Worm (Caenorhabditis elegans) whole organism, midembryonic: ENCODE data around the gene skr-17.

ENCODE experiments used
- T22C8.4 ChIP-seq: fragments of 200-800 bp; sonication (Bioruptor generic); IDR thresholded peaks from 2 replicates; pipeline ENCODE4 v1.3.6; 2022; ENCODE audit warnings: missing genetic modification characterization, missing compliant biosample characterization
- cog-1 ChIP-seq: sonication (generic microtip); optimal IDR thresholded peaks from 2 replicates; lab custom pipeline; 2016; ENCODE audit warnings: missing genetic modification characterization, missing compliant biosample characterization
- flt-1 ChIP-seq: fragments of 200-800 bp; sonication (Bioruptor generic); IDR thresholded peaks from 2 replicates; pipeline ENCODE4 v1.3.6; 2022; ENCODE audit warnings: missing genetic modification characterization, missing compliant biosample characterization
- klf-2 ChIP-seq: fragments of 200-800 bp; sonication (Bioruptor generic); conservative IDR thresholded peaks from 2 replicates; pipeline ENCODE4 v1.3.6; 2022; ENCODE audit warnings: missing genetic modification reagents, missing genetic modification characterization, missing compliant biosample characterization
- med-1 ChIP-seq: sonication (generic microtip); optimal IDR thresholded peaks from 2 replicates; lab custom pipeline; 2017; ENCODE audit warnings: missing genetic modification characterization, mild to moderate bottlenecking, missing compliant biosample characterization, antibody characterized with exemption, missing genetic modification reagents; ENCODE audit not compliant: insufficient read depth
- ref-1 ChIP-seq: fragments of 200-800 bp; sonication (Bioruptor generic); conservative IDR thresholded peaks from 2 replicates; pipeline ENCODE4 v1.3.6; 2022; ENCODE audit warnings: missing genetic modification reagents, missing genetic modification characterization, missing compliant biosample characterization
- tab-1 ChIP-seq: fragments of 200-800 bp; sonication (Bioruptor generic); IDR thresholded peaks from 2 replicates; pipeline ENCODE4 v1.3.6; 2022; ENCODE audit warnings: missing genetic modification characterization, missing compliant biosample characterization
- ztf-23 ChIP-seq: fragments of 200-800 bp; sonication (Bioruptor generic); IDR thresholded peaks from 2 replicates; pipeline ENCODE4 v1.3.6; 2022; ENCODE audit warnings: missing genetic modification reagents, missing genetic modification characterization, missing compliant biosample characterization
- ztf-29 ChIP-seq: fragments of 200-800 bp; sonication (Bioruptor generic); IDR thresholded peaks from 2 replicates; pipeline ENCODE4 v1.3.6; 2022; ENCODE audit warnings: missing genetic modification reagents, missing genetic modification characterization, missing compliant biosample characterization

Gene skr-17

DNA sequence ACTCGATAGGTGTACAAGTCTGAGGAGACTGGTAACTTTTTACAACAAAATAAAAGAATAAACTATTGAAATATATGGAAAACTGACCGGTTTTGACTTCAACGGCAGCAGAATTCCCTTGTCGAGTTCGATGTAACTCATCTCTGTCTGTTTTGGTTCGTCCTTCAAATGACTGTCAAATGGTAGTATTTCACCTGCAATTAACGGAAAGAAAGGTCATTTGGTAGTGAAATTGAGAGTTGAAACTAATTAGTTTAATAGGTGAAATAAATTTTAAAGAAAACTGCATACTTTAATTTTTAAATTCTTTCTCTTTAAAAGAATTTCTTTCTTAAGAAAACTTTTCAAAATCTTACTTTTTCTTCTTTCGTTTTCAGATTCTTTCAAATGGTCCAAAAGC, 14.1 kb upstream of the skr-17 start:
- TF ChIP-seq klf-2 (GFP tag; lab: Robert Waterston, UW) (no peak), tab-1 (GFP tag; lab: Robert Waterston, UW) (no peak), ztf-23 (no peak), ztf-29 (GFP tag; lab: Robert Waterston, UW) (no peak), T22C8.4 (GFP tag; lab: Robert Waterston, UW) (no peak), flt-1 (GFP tag; lab: Robert Waterston, UW) (no peak), cog-1 (tag; lab: Kevin White, UChicago) (no peak), ref-1 (GFP tag; lab: Robert Waterston, UW) (no peak), med-1 (GFP tag; lab: Kevin White, UChicago) (no peak)

- no peak for TF ChIP-seq flt-1 (GFP tag; lab: Robert Waterston, UW)
- TF ChIP-seq T22C8.4 (GFP tag; lab: Robert Waterston, UW), result no peak
- no peak for TF ChIP-seq cog-1 (tag; lab: Kevin White, UChicago)
- TF ChIP-seq ref-1 (GFP tag; lab: Robert Waterston, UW), result no peak
- no peak for TF ChIP-seq ztf-23
- no peak for TF ChIP-seq klf-2 (GFP tag; lab: Robert Waterston, UW)
- TF ChIP-seq ztf-29 (GFP tag; lab: Robert Waterston, UW), result no peak
- no peak for TF ChIP-seq tab-1 (GFP tag; lab: Robert Waterston, UW)
- TF ChIP-seq med-1 (GFP tag; lab: Kevin White, UChicago), result no peak
Observed at ce11 chrII:7770253-7770652, 13.1 kb upstream of the skr-17 start.

DNA sequence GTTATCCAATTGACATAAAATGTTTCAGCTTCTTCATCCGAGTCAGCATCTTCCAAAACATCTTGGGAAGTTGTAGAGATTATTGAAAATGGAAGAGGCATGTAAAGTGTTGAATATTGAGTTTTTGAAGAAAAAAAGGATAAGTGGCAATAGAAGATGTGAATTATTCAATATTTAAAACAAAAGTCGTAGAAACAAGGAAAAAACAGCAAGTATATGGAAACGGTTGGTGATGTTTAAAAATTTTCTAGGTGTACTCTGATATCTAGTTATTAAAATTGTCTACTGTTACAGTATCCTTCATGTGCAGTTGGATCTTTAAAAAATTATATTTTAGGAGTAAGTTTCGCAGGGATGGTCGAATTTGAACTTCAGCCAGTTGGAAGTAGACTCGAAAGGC, 11.4 kb upstream of the skr-17 start, which contains the start of gene C06A8.8:
TSS of gene C06A8.8 (minus strand) at position 101 of the 400 bp plus-strand sequence.
- no peak for TF ChIP-seq cog-1 (tag; lab: Kevin White, UChicago)
- no peak for TF ChIP-seq klf-2 (GFP tag; lab: Robert Waterston, UW)
- TF ChIP-seq med-1 (GFP tag; lab: Kevin White, UChicago), result no peak
- TF ChIP-seq flt-1 (GFP tag; lab: Robert Waterston, UW), result no peak
- no peak for TF ChIP-seq ztf-23
- TF ChIP-seq tab-1 (GFP tag; lab: Robert Waterston, UW), result no peak
- no peak for TF ChIP-seq ztf-29 (GFP tag; lab: Robert Waterston, UW)
- no peak for TF ChIP-seq T22C8.4 (GFP tag; lab: Robert Waterston, UW)
- no peak for TF ChIP-seq ref-1 (GFP tag; lab: Robert Waterston, UW)

DNA sequence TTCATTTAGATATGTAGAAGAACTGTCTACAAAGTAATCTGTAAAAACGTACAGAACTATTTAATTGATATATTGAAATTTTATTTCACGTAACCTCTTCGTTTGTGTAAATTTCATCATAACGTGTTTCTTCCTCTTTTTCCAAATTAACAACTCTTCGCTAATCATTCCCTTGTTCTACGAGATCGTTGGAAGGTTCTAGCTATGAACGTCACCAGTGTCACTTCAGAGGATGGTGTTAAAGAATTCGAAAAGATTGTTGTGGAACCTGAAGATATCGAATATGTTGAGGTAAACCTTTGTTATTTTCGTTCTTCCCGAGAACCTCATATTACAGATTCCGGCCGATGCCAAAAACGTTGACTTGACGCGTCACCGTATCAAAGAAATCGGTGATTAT, 10.9 kb upstream of the skr-17 start, which contains the start of gene C06A8.6:
TSS of gene C06A8.6 (plus strand) at position 89 of the 400 bp plus-strand sequence.
- TF ChIP-seq med-1 (GFP tag; lab: Kevin White, UChicago) (no peak), cog-1 (tag; lab: Kevin White, UChicago) (no peak), tab-1 (GFP tag; lab: Robert Waterston, UW) (no peak), ztf-23 (no peak), flt-1 (GFP tag; lab: Robert Waterston, UW) (no peak), ref-1 (GFP tag; lab: Robert Waterston, UW) (no peak), T22C8.4 (GFP tag; lab: Robert Waterston, UW) (no peak), ztf-29 (GFP tag; lab: Robert Waterston, UW) (no peak), klf-2 (GFP tag; lab: Robert Waterston, UW) (no peak)

DNA sequence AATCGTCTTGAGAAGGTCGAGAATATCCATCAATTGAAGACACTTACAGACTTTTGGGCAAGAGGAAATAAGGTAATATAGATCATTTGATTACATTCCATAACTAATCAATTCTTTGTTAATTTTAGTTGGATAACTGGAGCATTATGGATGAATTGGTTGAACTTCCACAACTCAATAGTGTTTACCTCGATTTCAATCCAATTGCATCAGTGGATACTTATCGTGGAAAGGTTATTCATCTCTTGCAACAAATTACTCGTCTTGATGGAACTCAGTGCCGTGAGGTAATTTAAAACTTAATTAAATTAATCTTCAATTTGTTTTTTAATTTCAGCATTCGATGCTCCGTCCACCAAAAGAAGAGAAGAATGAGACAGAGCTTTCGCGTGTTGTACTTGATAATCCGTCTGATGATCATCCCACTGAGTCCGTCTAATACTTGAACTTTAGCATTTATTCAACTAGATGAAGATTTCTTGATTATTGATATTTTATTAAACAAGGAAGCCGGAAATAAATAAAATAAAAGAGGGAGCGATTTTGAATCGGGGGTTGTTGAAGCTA, 9.8 kb upstream of the skr-17 start:
- no peak for TF ChIP-seq med-1 (GFP tag; lab: Kevin White, UChicago)
- TF ChIP-seq ref-1 (GFP tag; lab: Robert Waterston, UW), result no peak
- TF ChIP-seq cog-1 (tag; lab: Kevin White, UChicago), result no peak
- TF ChIP-seq tab-1 (GFP tag; lab: Robert Waterston, UW), result no peak
- no peak for TF ChIP-seq ztf-23
- no peak for TF ChIP-seq T22C8.4 (GFP tag; lab: Robert Waterston, UW)
- TF ChIP-seq ztf-29 (GFP tag; lab: Robert Waterston, UW), result no peak
- no peak for TF ChIP-seq klf-2 (GFP tag; lab: Robert Waterston, UW)
- no peak for TF ChIP-seq flt-1 (GFP tag; lab: Robert Waterston, UW)

DNA sequence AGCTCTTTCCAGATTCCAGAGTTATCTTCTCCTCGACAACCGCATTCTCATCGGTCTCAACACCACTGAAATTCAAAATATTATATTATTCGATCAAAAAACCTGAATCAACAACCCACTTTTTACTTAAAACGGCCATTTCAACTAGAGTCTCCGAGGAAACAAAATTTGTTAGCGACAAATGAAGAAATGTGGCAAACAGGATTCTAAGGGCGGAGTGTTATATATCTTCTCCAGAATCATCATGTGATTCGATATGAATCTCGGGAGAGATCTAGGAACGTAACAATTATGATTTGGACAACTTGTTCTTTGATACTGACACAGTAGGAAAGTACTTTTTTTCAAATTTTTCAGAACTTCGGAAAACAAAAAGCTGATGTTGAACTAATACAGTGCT, 7.1 kb upstream of the skr-17 start:
- no peak for TF ChIP-seq cog-1 (tag; lab: Kevin White, UChicago)

DNA sequence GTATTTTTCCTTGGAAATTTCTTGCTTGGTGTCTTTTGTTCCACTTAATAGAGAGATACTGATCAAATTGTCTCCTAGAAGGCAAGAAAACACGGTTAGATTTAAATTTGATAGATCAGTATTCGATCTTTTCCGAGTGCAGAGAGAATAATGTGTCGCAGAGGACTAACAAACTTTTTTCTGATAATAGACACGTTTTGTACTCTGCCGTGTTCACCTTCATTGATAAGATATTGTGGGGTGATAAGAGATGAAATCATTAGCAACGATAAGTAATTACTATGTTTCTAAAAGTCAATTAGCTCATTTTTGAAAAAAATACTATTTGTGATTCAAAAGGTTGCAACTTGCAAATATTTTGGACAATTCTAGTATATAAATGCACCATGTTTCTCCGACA, 6.6 kb upstream of the skr-17 start:
- no peak for TF ChIP-seq klf-2 (GFP tag; lab: Robert Waterston, UW)
- TF ChIP-seq med-1 (GFP tag; lab: Kevin White, UChicago), result no peak
- TF ChIP-seq cog-1 (tag; lab: Kevin White, UChicago), result no peak
- TF ChIP-seq ztf-29 (GFP tag; lab: Robert Waterston, UW), result no peak
- no peak for TF ChIP-seq ztf-23
- no peak for TF ChIP-seq tab-1 (GFP tag; lab: Robert Waterston, UW)
- no peak for TF ChIP-seq flt-1 (GFP tag; lab: Robert Waterston, UW)
- TF ChIP-seq ref-1 (GFP tag; lab: Robert Waterston, UW), result no peak
- TF ChIP-seq T22C8.4 (GFP tag; lab: Robert Waterston, UW), result no peak

DNA sequence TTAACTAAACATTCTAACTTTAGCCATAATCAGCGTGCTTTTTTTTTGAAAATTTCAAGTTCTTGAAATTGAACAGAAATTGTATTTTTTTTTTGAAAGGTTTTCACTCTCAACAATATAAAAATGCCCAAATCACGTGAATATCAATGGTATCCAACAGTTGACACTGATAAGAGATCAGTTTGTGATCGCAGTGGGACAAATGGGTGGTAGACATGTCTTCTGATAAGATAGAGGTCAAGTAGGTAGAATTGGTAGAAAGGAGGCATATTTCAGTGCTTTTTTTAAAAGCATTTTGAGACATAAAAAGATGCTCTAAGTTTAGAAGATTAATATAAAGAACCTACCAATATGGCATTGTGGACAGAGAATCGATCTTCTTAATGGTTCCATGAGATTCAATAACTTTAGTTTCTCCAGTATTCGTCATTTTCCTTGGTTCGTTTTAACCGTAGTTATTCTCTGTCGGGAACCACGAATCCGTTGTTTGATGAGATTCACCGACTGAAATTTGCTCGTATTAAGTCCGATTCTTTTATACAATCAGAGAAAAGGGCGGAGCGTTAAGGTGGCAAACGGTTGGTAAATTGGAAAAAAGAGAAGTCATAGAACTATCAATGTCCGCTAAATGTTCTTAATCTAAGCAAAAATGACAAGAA, 5.9 kb upstream of the skr-17 start, which contains the start of gene mthf-1:
TSS of gene mthf-1 (minus strand) at position 504 of the 659 bp plus-strand sequence.
- no peak for TF ChIP-seq ztf-23

ce11 chrII:7778273-7778672, 5.0 kb upstream of the skr-17 start:
- TF ChIP-seq ztf-23 (no peak), klf-2 (GFP tag; lab: Robert Waterston, UW) (no peak), med-1 (GFP tag; lab: Kevin White, UChicago) (no peak), ref-1 (GFP tag; lab: Robert Waterston, UW) (no peak), flt-1 (GFP tag; lab: Robert Waterston, UW) (no peak), tab-1 (GFP tag; lab: Robert Waterston, UW) (no peak), ztf-29 (GFP tag; lab: Robert Waterston, UW) (no peak), T22C8.4 (GFP tag; lab: Robert Waterston, UW) (no peak), cog-1 (tag; lab: Kevin White, UChicago) (no peak)
